Fruit fly (Drosophila melanogaster) S2 (cell line): ENCODE results near the gene Dop2R.

Experiments
- CG8478 ChIP-seq: fragments of >200 bp; optimal IDR thresholded peaks from 2 replicates; lab custom pipeline; 2018
- CTCF ChIP-seq, 2 experiments: fragments of >200 bp; optimal IDR thresholded peaks; 2 replicates each; lab custom pipeline; 2018

dm6 chrX:20092308-20092707 is 29.8 kb upstream of the Dop2R start, which contains the start of gene fd19B:
- TF ChIP-seq CTCF (optimal IDR thresholded peaks at IDR 0.05; lab: Kevin White, UChicago), result no peak
- no peak for TF ChIP-seq CG8478 (lab: Kevin White, UChicago)
